Worm (Caenorhabditis elegans): ENCODE results near the gene srh-201.

ce11 chrV:9041030-9041429 is 27.4 kb upstream of the srh-201 start, which contains the start of gene cyp-33B1:
- TF ChIP-seq mdl-1 (tag; optimal IDR thresholded peaks at IDR 0.05) (no peak), nhr-237 (tag; optimal IDR thresholded peaks at IDR 0.05) (no peak), ama-1 (optimal IDR thresholded peaks at IDR 0.05) (no peak), unc-62 (GFP tag; optimal IDR thresholded peaks at IDR 0.05) (no peak), lin-39 (tag; optimal IDR thresholded peaks at IDR 0.05) (no peak), zag-1 (tag; optimal IDR thresholded peaks at IDR 0.05) (no peak), fos-1 (tag; optimal IDR thresholded peaks at IDR 0.05) (no peak), R02D3.7 (tag; optimal IDR thresholded peaks at IDR 0.05) (no peak)
